Worm (Caenorhabditis elegans) whole organism, dauer: ENCODE data around the gene hsp-12.3.

Source experiments
- unc-62 ChIP-seq: sonication (generic microtip); optimal IDR thresholded peaks from 2 replicates; lab custom pipeline; 2017; ENCODE audit warnings: missing biosample characterization, missing genetic modification reagents, missing genetic modification characterization

The hsp-12.3 gene

DNA sequence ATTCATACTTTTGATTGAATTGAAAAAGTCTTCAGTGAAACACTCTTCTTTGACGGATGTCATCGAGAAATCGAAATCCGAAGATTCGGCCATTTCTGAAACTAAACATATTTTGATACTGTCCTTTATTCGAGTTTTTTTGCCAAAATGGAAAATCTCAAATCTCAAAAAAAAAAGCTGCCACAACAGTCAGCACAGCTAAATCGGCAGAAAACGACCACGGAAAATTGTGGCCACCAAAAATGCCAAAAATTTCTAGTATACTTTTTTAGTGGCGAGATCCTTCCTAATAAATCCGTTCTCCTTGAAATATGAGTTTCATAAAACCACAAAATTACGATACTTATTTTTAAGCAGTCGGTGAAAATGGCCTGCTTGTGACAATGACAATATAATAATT is 1.4 kb downstream of the hsp-12.3 start, which contains the start of gene F38E11.9:
Gene F38E11.9, minus strand, starts transcription at position 101 of the 400 bp plus-strand sequence.
- TF ChIP-seq unc-62 (GFP tag; lab: Kevin White, UChicago): no peak

DNA sequence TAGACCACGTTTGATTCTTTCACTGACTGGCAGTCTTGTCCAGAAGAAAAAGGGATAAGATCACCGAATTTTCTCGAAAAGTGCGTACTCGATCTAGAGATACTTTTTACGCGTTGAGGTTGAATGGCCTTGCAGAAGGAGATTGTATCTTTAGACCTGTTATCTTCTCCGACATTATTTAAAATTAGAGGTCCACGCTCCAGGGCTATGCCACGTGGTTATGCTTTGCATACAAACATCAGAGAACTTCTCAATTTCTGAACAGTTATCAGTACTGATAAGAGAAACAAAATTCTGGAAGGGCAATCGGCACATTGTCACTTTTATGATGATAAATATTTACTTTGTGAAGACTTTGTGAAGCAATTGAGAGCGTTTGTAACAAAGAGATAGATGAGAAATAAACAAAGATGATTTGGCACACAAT is 3.2 kb downstream of the hsp-12.3 start:
- no peak for TF ChIP-seq unc-62 (GFP tag; lab: Kevin White, UChicago)

DNA sequence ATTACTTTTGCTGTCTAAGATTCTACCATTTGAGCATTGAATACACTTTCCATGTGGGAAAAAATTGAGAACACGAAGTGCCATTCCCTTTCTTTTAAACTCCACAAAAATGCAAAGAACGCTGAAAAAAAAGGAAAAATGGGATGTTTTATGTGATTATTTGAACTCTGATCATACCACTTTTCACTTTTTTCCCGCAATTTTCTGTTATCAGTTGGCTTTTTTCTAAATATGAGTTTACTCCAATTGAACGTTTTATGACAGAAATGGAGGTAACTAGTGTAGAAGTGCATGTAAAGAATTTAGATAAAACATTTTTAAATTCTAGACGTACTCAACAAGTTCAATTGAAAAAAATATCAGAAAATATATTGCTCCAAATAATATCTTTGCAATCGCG is 3.9 kb downstream of the hsp-12.3 start:
- no peak for TF ChIP-seq unc-62 (GFP tag; lab: Kevin White, UChicago)

DNA sequence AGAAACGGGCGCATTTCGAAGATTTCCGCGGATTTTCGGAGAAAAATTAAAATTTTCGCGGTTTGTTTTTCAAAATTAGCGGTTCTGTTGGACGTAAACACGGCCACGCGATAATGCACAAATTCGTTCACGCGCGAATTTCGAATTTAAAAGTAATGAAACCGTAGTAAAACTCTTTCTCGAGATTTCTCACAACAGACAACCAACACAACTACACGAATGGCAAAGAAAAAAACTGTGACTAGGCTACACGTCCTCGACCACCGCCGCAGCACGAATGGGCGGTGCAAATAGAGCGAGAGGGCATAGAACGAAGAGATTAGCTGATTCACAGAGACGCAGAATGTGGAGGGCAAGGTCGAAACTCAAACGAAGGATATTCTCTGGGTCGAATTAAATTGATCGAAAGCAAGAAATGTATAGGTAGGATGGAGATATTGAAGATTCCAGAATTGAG is 4.4 kb downstream of the hsp-12.3 start, which contains the start of gene idh-1:
Gene idh-1, minus strand, starts transcription at position 228 of the 457 bp plus-strand sequence.
- TF ChIP-seq unc-62 (GFP tag; lab: Kevin White, UChicago): no peak

DNA sequence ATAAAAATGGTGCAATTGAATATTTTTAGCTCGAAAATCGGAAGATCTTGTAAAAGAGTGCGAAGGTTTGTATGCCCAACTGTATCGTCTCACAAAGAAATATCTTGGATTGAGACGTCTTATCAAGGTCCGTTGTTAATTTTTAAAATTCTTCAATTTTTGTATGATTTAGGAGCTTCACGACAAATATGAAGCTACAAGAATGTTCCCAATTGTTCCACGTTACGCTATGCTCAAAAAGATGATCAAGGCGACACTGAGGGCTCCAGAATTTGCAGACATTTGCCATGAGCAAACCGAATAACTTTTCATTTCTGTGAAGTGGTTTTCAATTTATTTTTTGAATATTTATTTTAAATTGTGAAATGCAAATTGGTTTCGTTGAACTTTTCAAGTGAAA is 6.6 kb downstream of the hsp-12.3 start:
- TF ChIP-seq unc-62 (GFP tag; lab: Kevin White, UChicago): no peak

DNA sequence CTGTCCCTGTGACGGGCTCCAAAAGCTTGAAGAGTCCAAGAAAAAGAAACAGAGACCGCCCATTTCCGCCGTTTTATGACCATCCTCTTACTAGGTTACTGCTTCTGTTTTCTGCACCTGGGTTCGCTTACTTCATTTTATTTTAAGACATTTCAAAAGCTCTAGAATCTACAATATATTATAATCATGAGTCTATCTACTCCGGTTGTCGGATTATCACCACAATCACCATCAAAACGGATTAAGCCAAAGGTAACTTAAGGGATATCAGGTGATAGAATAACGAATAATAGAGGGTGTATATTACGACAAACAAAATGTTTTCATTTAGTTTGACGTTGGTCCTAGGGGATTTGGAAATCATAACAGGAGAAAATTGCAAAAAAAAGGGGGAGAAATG is 13.0 kb downstream of the hsp-12.3 start:
- TF ChIP-seq unc-62 (GFP tag; lab: Kevin White, UChicago): no peak

DNA sequence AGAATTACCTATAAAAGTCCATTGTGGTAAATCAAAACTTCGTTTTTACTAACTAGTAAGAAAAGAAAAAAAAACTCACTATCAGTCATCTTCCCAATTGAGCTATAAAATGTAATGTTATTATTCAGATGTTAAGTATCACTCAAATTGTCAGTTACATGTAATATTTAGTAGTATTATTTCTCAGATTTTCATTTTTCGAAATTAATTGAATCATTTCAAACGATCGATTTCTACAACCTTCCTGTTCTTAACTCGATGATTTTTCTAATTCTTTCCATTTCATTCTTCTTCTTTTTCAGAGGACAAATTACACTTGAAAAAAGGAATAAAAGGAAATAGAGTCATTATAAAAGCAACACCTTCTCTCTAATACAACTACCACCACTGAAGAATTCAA is 17.3 kb downstream of the hsp-12.3 start, which contains the start of gene F59B8.1:
Gene F59B8.1, plus strand, starts transcription at position 301 of the 400 bp plus-strand sequence.
- TF ChIP-seq unc-62 (GFP tag; lab: Kevin White, UChicago): no peak

DNA sequence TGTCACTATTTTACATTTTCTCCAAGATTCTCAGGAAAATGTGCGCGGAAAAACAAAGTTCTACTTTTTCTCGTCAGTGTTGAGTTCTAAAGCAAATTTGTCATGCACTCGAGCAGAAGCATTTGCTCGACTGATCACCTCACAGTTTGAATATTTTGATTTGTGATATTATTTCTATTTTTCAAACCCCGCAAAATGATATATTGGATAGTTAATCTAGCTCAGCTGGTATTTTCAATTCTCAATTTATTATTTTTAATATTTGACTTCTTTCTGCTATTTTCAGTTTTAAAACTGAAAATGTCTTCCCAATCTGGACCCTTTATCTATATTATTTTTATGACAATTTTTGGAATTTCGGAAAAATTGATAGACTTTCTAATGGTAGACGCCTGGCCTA is 22.2 kb downstream of the hsp-12.3 start, which contains the start of gene srxa-2:
Gene srxa-2, plus strand, starts transcription at position 301 of the 400 bp plus-strand sequence.
- no peak for TF ChIP-seq unc-62 (GFP tag; lab: Kevin White, UChicago)

DNA sequence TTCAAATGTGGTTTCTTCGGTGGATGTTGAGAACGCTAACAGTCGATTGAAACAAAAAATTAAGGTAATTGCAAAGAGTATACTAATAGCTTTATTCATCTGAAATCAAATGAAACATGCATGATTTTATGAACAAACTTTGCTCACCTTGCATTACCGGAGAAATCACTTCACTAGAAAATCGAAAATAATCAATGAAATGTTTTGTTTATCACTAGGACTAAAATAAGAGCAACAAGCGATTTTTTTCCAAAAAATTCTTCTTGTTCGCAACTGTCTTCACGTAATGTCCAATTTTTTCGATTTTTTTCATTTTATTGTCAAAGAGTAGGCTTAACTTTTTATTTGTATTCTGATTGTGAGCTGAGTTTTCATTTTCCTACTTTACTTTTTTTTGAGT is 22.9 kb downstream of the hsp-12.3 start, which contains the start of gene F56D5.9:
Gene F56D5.9, minus strand, starts transcription at position 101 of the 400 bp plus-strand sequence.
- TF ChIP-seq unc-62 (GFP tag; lab: Kevin White, UChicago): no peak

DNA sequence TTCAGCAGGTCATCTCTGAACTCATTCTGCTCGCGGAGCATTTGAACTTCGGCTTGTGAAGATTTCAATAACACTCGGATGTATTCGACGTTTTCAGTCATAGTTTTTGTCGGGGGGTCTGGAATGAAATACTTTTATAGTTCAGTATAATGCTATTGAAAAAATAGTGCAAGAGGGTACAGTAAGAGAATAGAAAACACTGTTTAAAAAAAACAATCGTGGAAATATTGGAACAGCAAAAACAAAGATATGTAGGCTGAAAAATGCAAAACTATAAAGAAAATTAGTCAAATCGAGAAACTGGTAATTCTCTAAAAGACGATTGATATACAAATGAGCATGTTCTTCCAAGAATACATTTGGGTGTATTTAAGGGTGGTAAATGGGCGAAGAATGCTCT is 37.3 kb downstream of the hsp-12.3 start, which contains the start of gene F56D5.5:
Gene F56D5.5, minus strand, starts transcription at position 101 of the 400 bp plus-strand sequence.
- TF ChIP-seq unc-62 (GFP tag; lab: Kevin White, UChicago): no peak

DNA sequence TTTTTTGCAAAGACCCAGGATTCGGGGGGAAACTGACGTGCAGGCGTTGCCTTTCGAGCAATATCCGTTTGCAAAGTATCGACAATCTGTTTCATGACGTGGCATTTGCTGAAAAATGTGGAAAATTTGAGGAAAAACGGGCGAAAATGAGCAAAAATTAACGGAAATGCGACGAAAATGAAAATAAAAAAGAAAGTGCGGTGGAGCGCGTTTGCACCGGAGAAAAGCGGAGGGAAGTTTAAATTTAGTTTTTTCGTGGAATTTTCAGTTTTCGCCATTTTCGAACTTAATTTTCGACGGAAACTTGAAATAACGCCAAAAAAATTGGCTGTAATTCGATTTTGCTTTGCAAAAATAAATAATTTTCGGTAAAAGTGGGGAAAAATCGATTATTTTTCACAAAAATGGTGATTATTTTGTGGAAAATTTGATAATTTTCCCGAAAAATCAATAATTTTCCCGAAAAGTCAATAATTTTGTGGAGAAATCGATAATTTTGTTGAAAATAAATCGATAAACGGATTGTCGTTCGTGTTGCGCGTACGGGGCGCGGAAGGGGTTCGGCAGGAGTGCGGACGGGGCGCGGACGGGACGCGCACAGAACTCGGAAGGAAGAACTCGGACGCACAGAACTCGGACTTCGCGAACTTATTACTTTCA is 41.4 kb downstream of the hsp-12.3 start:
- no peak for TF ChIP-seq unc-62 (GFP tag; lab: Kevin White, UChicago)

DNA sequence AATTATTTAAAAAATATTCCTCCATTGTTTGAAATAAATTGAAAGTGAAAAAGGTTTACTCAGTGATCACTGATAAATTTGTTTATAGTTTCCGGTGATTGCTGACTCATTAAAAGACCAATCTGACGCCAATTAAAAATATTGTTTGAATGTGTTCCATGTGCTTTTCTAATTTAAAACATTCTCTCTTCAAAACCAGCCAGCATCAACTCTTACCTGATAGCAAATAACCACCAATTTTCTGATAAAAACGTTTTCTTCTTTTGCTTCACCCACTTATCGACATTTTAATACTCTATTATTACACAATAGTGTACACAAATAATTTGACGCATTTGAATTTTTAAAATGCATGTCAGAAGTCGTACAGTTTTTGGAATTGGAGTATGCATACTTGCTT is 43.6 kb downstream of the hsp-12.3 start, which contains the start of gene F56D5.6:
Gene F56D5.6, plus strand, starts transcription at position 208 of the 400 bp plus-strand sequence.
- no peak for TF ChIP-seq unc-62 (GFP tag; lab: Kevin White, UChicago)

DNA sequence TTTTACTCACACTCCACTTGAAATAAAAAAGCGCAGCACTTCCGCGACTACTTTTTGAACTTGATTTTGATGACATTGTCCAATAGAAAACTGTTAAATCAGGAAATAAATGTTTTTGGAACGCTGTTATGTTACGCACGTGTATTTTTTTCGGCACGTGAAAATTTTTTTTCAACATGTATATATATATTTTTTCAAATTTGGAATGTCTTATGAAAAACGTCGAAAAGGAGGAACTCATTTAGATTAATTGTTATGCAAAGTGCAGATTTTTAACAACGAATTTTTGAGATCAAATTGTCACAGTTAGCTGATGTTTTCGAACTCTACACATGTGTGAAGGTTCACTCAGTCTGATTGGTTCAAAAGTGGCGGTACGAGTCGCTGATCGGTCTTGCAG is 46.8 kb downstream of the hsp-12.3 start, which contains the start of gene F56D5.2:
Gene F56D5.2, minus strand, starts transcription at position 101 of the 400 bp plus-strand sequence.
- TF ChIP-seq unc-62 (GFP tag; lab: Kevin White, UChicago): no peak

DNA sequence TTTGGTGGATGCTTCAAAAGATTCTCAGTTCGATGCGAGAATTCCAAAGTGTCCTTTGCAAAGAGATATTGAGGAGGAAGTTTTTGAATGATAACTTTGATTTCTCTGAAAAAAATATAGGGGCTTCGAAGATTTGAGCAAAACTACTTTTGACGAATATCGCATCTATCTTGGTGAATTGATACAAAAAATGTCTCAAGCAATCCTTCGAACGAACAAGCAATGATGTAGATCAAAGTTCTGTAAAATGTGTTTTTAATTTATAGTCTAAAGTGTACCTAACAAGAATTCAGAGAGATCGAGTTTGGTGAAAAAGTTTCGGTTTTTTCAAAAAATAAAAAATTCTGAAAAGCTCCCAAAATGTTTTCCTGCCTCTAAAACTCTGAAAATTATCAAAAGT is 48.0 kb downstream of the hsp-12.3 start, which contains the start of gene F56D5.3:
Gene F56D5.3, plus strand, starts transcription at position 301 of the 400 bp plus-strand sequence.
- no peak for TF ChIP-seq unc-62 (GFP tag; lab: Kevin White, UChicago)

DNA sequence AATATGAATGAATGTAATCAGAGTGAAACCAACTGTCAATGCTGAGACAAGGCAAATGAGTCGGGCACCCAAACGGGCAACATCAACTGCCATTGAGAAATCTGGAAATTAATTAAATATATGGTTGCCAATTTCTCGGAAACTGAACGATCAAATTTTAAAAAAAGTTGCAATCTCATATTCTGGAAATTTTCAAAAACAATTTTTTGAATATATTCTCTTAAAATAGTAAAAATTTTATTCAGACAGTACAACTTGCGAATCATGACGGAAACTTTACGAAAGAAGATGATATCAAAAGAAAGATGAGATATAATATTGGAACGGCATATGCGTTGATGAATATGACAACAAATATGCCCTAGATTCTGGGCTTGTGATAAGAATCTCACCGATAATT is 49.2 kb downstream of the hsp-12.3 start, which contains the start of gene col-121:
Gene col-121, minus strand, starts transcription at position 101 of the 400 bp plus-strand sequence.
- no peak for TF ChIP-seq unc-62 (GFP tag; lab: Kevin White, UChicago)
